Worm (Caenorhabditis elegans) whole organism, midembryonic: ENCODE results near the gene grd-14.

Experiments used
- T22C8.4 ChIP-seq: fragments of 200-800 bp; sonication (Bioruptor generic); IDR thresholded peaks from 2 replicates; pipeline ENCODE4 v1.3.6; 2022; ENCODE audit warnings: missing genetic modification characterization, missing compliant biosample characterization
- cog-1 ChIP-seq: sonication (generic microtip); optimal IDR thresholded peaks from 2 replicates; lab custom pipeline; 2016; ENCODE audit warnings: missing genetic modification characterization, missing compliant biosample characterization
- flt-1 ChIP-seq: fragments of 200-800 bp; sonication (Bioruptor generic); IDR thresholded peaks from 2 replicates; pipeline ENCODE4 v1.3.6; 2022; ENCODE audit warnings: missing genetic modification characterization, missing compliant biosample characterization
- med-1 ChIP-seq: sonication (generic microtip); optimal IDR thresholded peaks from 2 replicates; lab custom pipeline; 2017; ENCODE audit warnings: missing genetic modification characterization, mild to moderate bottlenecking, missing compliant biosample characterization, antibody characterized with exemption, missing genetic modification reagents; ENCODE audit not compliant: insufficient read depth
- tab-1 ChIP-seq: fragments of 200-800 bp; sonication (Bioruptor generic); IDR thresholded peaks from 2 replicates; pipeline ENCODE4 v1.3.6; 2022; ENCODE audit warnings: missing genetic modification characterization, missing compliant biosample characterization
- ztf-29 ChIP-seq: fragments of 200-800 bp; sonication (Bioruptor generic); IDR thresholded peaks from 2 replicates; pipeline ENCODE4 v1.3.6; 2022; ENCODE audit warnings: missing genetic modification reagents, missing genetic modification characterization, missing compliant biosample characterization

ce11 chrX:8455590-8456166 is 44.1 kb upstream of the grd-14 start, which contains the start of gene dpy-6:
- TF ChIP-seq T22C8.4 (GFP tag; lab: Robert Waterston, UW), result no peak
- no peak for TF ChIP-seq cog-1
- no peak for TF ChIP-seq med-1
- no peak for TF ChIP-seq tab-1
- TF ChIP-seq flt-1 (GFP tag; lab: Robert Waterston, UW), result no peak
- TF ChIP-seq ztf-29, result no peak
